Worm (Caenorhabditis elegans): Measurements from ENCODE around the gene ZC190.8.

ZC190.8 gene

DNA sequence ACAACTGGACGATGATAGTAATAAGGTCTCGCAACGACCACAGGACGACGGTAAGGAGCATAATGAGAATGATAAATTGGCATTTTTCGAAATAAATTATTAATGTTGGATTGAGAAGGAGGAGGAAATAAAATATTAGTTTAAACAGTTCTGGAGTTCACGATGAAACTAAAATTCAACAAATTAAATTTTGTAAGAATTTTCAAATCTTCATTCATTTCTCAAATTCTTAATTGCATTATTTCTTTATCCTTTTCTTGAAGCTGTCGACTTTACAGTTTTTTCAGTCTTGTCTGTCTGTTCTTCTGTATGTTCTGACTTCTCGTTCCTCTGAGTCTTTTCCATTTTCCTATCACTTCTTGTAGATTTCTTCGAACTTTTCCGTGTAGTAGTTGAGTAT, 843 bp downstream of the ZC190.8 start, which contains the start of gene ZC190.7:
ZC190.7 (minus strand) TSS at position 101 of the 400 bp plus-strand sequence.
- TF ChIP-seq jun-1 (tag; optimal IDR thresholded peaks at IDR 0.05): no peak
- no peak for TF ChIP-seq dsc-1 (tag; optimal IDR thresholded peaks at IDR 0.05)
- TF ChIP-seq swsn-7 (tag; optimal IDR thresholded peaks at IDR 0.05): no peak
- TF ChIP-seq nhr-11 (tag; optimal IDR thresholded peaks at IDR 0.05): no peak
- no peak for TF ChIP-seq mab-9 (GFP tag; IDR thresholded peaks at IDR 0.05)
- no peak for TF ChIP-seq fos-1 (tag; optimal IDR thresholded peaks at IDR 0.05)
- TF ChIP-seq ztf-4 (tag; optimal IDR thresholded peaks at IDR 0.05): no peak
- TF ChIP-seq egl-27 (tag; optimal IDR thresholded peaks at IDR 0.05): no peak
- TF ChIP-seq ces-1 (GFP tag; optimal IDR thresholded peaks at IDR 0.05): no peak
- TF ChIP-seq efl-1 (optimal IDR thresholded peaks at IDR 0.05): no peak
- TF ChIP-seq efl-1 (GFP tag; optimal IDR thresholded peaks at IDR 0.05 in 1 of 2): no peak
- TF ChIP-seq nhr-28 (tag; optimal IDR thresholded peaks at IDR 0.05): no peak
- TF ChIP-seq ceh-88 (GFP tag; IDR thresholded peaks at IDR 0.05): no peak

DNA sequence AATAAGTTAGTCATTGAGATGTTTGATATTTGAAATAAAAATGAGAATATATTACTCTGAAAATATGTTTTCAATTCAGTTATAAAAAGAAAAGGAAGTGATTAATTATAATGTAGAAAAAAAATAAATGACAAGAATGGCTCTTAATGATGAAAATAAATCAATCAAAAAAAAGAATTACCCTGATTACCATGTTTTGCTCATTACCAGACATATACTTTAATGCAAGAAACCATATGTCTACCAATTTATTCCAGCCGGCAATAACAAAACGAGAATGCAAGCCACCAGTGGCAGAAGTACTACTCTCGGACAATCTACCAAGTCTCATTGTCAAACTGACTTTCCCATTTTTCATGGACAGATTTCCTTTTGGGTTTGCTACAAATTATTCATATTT, 3.8 kb downstream of the ZC190.8 start:
- TF ChIP-seq dsc-1 (tag; optimal IDR thresholded peaks at IDR 0.05) (peak; percentile 76), nhr-47 (tag; optimal IDR thresholded peaks at IDR 0.05) (no peak), hlh-17 (GFP tag; optimal IDR thresholded peaks at IDR 0.05; ENCODE audit: borderline replicate concordance) (no peak), unc-98 (GFP tag; IDR thresholded peaks at IDR 0.05) (no peak), nhr-12 (tag; optimal IDR thresholded peaks at IDR 0.05) (no peak), fkh-4 (tag; optimal IDR thresholded peaks at IDR 0.05; ENCODE audit: borderline replicate concordance) (peak; percentile 67), elt-2 (tag; optimal IDR thresholded peaks at IDR 0.05) (no peak)

DNA sequence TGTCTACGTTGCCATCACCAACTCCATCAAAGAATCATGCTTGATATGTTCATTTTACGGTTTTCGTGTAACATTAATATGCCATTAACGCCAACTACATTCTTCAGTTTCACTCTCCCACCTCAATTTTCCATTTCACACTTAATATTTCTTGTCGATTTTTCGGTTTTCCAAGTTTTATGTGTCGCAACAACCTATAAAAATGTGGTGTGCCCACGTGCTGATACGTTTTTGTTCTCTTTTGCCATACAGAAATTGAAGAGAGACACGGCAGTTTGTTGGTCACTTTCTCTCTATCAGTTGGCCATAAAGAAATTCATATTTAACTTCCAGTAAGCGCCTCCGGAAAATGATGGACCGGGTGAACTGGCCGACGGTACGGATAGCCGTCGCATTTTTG, 4.9 kb downstream of the ZC190.8 start, which contains the start of gene cln-3.3:
cln-3.3 (plus strand) TSS at position 334 of the 400 bp plus-strand sequence.
- peak in 1 of 2 experiments; percentile 28 for TF ChIP-seq mdl-1 (tag; optimal IDR thresholded peaks at IDR 0.05)
- TF ChIP-seq ztf-4 (tag; optimal IDR thresholded peaks at IDR 0.05): no peak
- TF ChIP-seq vab-15 (tag; optimal IDR thresholded peaks at IDR 0.05): no peak
- no peak for TF ChIP-seq ceh-82 (tag; optimal IDR thresholded peaks at IDR 0.05)
- peak in 1 of 2 experiments; percentile 25 for TF ChIP-seq lin-35 (GFP tag; optimal IDR thresholded peaks at IDR 0.05)
- no peak for TF ChIP-seq pax-3 (tag; optimal IDR thresholded peaks at IDR 0.05)
- peak; percentile 61 for TF ChIP-seq elt-2 (tag; optimal IDR thresholded peaks at IDR 0.05)
- TF ChIP-seq efl-1 (optimal IDR thresholded peaks at IDR 0.05): no peak
- peak in 1 of 2 experiments; percentile 81 for TF ChIP-seq efl-1 (GFP tag; optimal IDR thresholded peaks at IDR 0.05 in 1 of 2)

DNA sequence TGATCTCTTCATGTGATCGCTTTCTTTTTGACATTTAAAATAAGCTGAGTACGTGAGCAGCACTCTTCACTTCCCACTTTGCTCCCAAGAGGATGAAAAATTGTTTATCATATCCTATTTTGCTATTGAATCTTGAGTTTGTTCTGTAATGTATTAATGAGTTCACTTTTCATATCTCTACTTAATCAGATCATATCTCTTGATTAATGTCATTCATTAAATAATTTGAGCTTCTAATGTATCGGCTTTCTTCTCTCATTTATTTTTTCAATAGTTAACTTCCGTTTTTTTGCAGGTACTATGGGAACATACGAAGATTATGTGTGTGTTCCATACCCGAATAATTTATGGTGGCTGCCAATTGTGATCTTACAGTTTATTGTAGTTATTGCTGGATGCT, 6.6 kb downstream of the ZC190.8 start, which contains the start of gene ZC190.2:
ZC190.2 (plus strand) TSS at position 301 of the 400 bp plus-strand sequence.
- peak; percentile 90 for TF ChIP-seq ceh-8 (GFP tag; optimal IDR thresholded peaks at IDR 0.05)
- TF ChIP-seq elt-2 (tag; optimal IDR thresholded peaks at IDR 0.05): no peak
- TF ChIP-seq mdl-1 (tag; optimal IDR thresholded peaks at IDR 0.05): no peak
- no peak for TF ChIP-seq hpl-2 (GFP tag; optimal IDR thresholded peaks at IDR 0.05)
- TF ChIP-seq ets-5 (GFP tag; IDR thresholded peaks at IDR 0.05): no peak
- no peak for TF ChIP-seq nhr-85 (tag)
- TF ChIP-seq alr-1 (tag; optimal IDR thresholded peaks at IDR 0.05; ENCODE audit: borderline replicate concordance): no peak
- TF ChIP-seq egl-27 (tag; optimal IDR thresholded peaks at IDR 0.05): no peak
- TF ChIP-seq nhr-47 (tag; optimal IDR thresholded peaks at IDR 0.05): no peak
- TF ChIP-seq mep-1 (tag; optimal IDR thresholded peaks at IDR 0.05): no peak
- peak; percentile 16 for TF ChIP-seq nhr-71 (tag; optimal IDR thresholded peaks at IDR 0.05)

DNA sequence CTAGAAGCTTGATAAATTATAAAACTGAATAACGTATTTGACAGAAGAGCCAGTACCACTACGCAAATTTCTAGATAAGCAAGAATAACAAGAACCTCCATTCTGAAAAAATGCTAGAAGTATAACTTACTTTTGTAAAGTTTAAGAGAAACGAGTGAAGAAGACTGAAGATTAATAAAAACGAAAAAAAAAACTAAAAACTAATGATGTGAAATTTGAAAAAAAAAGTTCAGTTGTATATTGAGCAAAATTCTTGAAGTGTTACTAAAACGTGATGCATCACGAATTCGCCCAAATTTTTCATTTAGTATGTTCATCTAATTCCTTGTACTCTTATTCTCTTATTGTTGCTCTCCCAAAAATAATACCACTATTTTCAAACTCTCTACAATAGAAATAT, 10.4 kb downstream of the ZC190.8 start, which contains the start of gene ZC190.6:
ZC190.6 (minus strand) TSS at position 101 of the 400 bp plus-strand sequence.
- TF ChIP-seq nhr-47 (tag; optimal IDR thresholded peaks at IDR 0.05): no peak
- no peak for TF ChIP-seq jun-1 (tag; optimal IDR thresholded peaks at IDR 0.05)
- TF ChIP-seq pax-3 (tag; optimal IDR thresholded peaks at IDR 0.05): no peak
- no peak for TF ChIP-seq elt-3 (tag; optimal IDR thresholded peaks at IDR 0.05)
- no peak for TF ChIP-seq unc-86 (tag; optimal IDR thresholded peaks at IDR 0.05)
- no peak for TF ChIP-seq xbp-1 (tag; optimal IDR thresholded peaks at IDR 0.05)
- TF ChIP-seq dsc-1 (tag; optimal IDR thresholded peaks at IDR 0.05): no peak
- TF ChIP-seq hpl-2 (GFP tag; optimal IDR thresholded peaks at IDR 0.05): no peak
- no peak for TF ChIP-seq fkh-8 (tag; optimal IDR thresholded peaks at IDR 0.05)
- no peak for TF ChIP-seq sox-4 (tag; optimal IDR thresholded peaks at IDR 0.05)
- no peak for TF ChIP-seq lir-3 (tag; optimal IDR thresholded peaks at IDR 0.05; ENCODE audit: poor library complexity)
- TF ChIP-seq C16A3.4 (tag; optimal IDR thresholded peaks at IDR 0.05): no peak
- TF ChIP-seq skn-1 (tag; optimal IDR thresholded peaks at IDR 0.05): no peak
- no peak for TF ChIP-seq unc-130 (tag; optimal IDR thresholded peaks at IDR 0.05)
- no peak for TF ChIP-seq snpc-4 (tag; optimal IDR thresholded peaks at IDR 0.05)
- no peak for TF ChIP-seq pqm-1 (tag; optimal IDR thresholded peaks at IDR 0.05)
- no peak for TF ChIP-seq lsy-2 (tag; optimal IDR thresholded peaks at IDR 0.05)
- no peak for TF ChIP-seq nhr-11 (tag; optimal IDR thresholded peaks at IDR 0.05)
- no peak for TF ChIP-seq efl-1 (optimal IDR thresholded peaks at IDR 0.05)
- TF ChIP-seq efl-1 (GFP tag; optimal IDR thresholded peaks at IDR 0.05 in 1 of 2): no peak
- no peak for TF ChIP-seq hlh-4 (tag; optimal IDR thresholded peaks at IDR 0.05)

Measured in whole organism, L1 larva.